Worm (Caenorhabditis elegans): ENCODE measurements around the gene gfl-1.

ce11 chrIV:11524241-11524692 is 3.2 kb downstream of the gfl-1 start, which contains the start of gene mep-1:
- TF ChIP-seq ces-1 (GFP tag; optimal IDR thresholded peaks at IDR 0.05) (no peak), nhr-90 (tag; optimal IDR thresholded peaks at IDR 0.05; ENCODE audit: poor library complexity) (peak; percentile 30), nhr-28 (tag; optimal IDR thresholded peaks at IDR 0.05) (no peak), nhr-76 (tag; optimal IDR thresholded peaks at IDR 0.05) (no peak), unc-130 (tag; optimal IDR thresholded peaks at IDR 0.05) (peak; percentile 3), swsn-7 (tag; optimal IDR thresholded peaks at IDR 0.05) (peak; percentile 75), ama-1 (optimal IDR thresholded peaks at IDR 0.05) (peak; percentile 20), unc-62 (GFP tag; optimal IDR thresholded peaks at IDR 0.05) (no peak), pag-3 (tag; optimal IDR thresholded peaks at IDR 0.05; ENCODE audit: borderline replicate concordance, insufficient read depth) (no peak), Y116A8C.19 (tag; optimal IDR thresholded peaks at IDR 0.05; ENCODE audit: borderline replicate concordance) (no peak), ceh-8 (GFP tag; optimal IDR thresholded peaks at IDR 0.05) (no peak), nhr-85 (tag) (no peak), dpl-1 (GFP tag; optimal IDR thresholded peaks at IDR 0.05) (peak; percentile 59 to 69 (median 68)), aly-2 (tag; optimal IDR thresholded peaks at IDR 0.05) (peak; percentile 8)
